Worm (Caenorhabditis elegans) whole organism, midembryonic: ENCODE data around the gene F41G3.5.

Experiments
- flt-1 ChIP-seq: fragments of 200-800 bp; sonication (Bioruptor generic); IDR thresholded peaks from 2 replicates; pipeline ENCODE4 v1.3.6; 2022; ENCODE audit warnings: missing genetic modification characterization, missing compliant biosample characterization
- med-1 ChIP-seq: sonication (generic microtip); optimal IDR thresholded peaks from 2 replicates; lab custom pipeline; 2017; ENCODE audit warnings: missing genetic modification characterization, mild to moderate bottlenecking, missing compliant biosample characterization, antibody characterized with exemption, missing genetic modification reagents; ENCODE audit not compliant: insufficient read depth
- ref-1 ChIP-seq: fragments of 200-800 bp; sonication (Bioruptor generic); conservative IDR thresholded peaks from 2 replicates; pipeline ENCODE4 v1.3.6; 2022; ENCODE audit warnings: missing genetic modification reagents, missing genetic modification characterization, missing compliant biosample characterization
- tab-1 ChIP-seq: fragments of 200-800 bp; sonication (Bioruptor generic); IDR thresholded peaks from 2 replicates; pipeline ENCODE4 v1.3.6; 2022; ENCODE audit warnings: missing genetic modification characterization, missing compliant biosample characterization
- ztf-23 ChIP-seq: fragments of 200-800 bp; sonication (Bioruptor generic); IDR thresholded peaks from 2 replicates; pipeline ENCODE4 v1.3.6; 2022; ENCODE audit warnings: missing genetic modification reagents, missing genetic modification characterization, missing compliant biosample characterization
- ztf-29 ChIP-seq: fragments of 200-800 bp; sonication (Bioruptor generic); IDR thresholded peaks from 2 replicates; pipeline ENCODE4 v1.3.6; 2022; ENCODE audit warnings: missing genetic modification reagents, missing genetic modification characterization, missing compliant biosample characterization

ce11 chrII:6716638-6717037 lies 29.9 kb upstream of the F41G3.5 start, which contains the start of the genes T14B4.5 and T14B4.20:
- TF ChIP-seq ztf-29 = no peak
- no peak for TF ChIP-seq med-1
- no peak for TF ChIP-seq ref-1
- TF ChIP-seq ztf-23 (GFP tag; lab: Robert Waterston, UW) = no peak
- TF ChIP-seq tab-1 = no peak
- no peak for TF ChIP-seq flt-1 (GFP tag; lab: Robert Waterston, UW)
